Fruit fly (Drosophila melanogaster) whole organism, embryonic: ENCODE measurements around the gene mRpL46.

ENCODE experiments used
- Ada2b ChIP-seq: fragments of 200-800 bp; sonication (Bioruptor generic); IDR thresholded peaks from 2 replicates; pipeline ENCODE4 v1.3.6; 2022; ENCODE audit warnings: missing biosample characterization, missing genetic modification characterization
- Asciz ChIP-seq: fragments of 200-800 bp; sonication (Bioruptor generic); optimal IDR thresholded peaks from 2 replicates; lab custom pipeline; 2017; ENCODE audit warnings: missing biosample characterization, mild to moderate bottlenecking, missing genetic modification characterization, missing genetic modification reagents
- CG10147 ChIP-seq: fragments of 200-800 bp; sonication (Bioruptor generic); optimal IDR thresholded peaks from 2 replicates; lab custom pipeline; 2019; ENCODE audit warnings: missing biosample characterization, mild to moderate bottlenecking, missing genetic modification characterization, moderate library complexity
- CG10321 ChIP-seq: fragments of 200-800 bp; sonication (Bioruptor generic); IDR thresholded peaks from 2 replicates; pipeline ENCODE4 v1.3.6; 2022; ENCODE audit warnings: missing biosample characterization, missing genetic modification characterization
- CG11398 ChIP-seq: fragments of 200-800 bp; sonication (Bioruptor generic); optimal IDR thresholded peaks from 2 replicates; lab custom pipeline; 2016; ENCODE audit warnings: missing biosample characterization, missing genetic modification characterization
- CG11696 ChIP-seq: fragments of 200-800 bp; sonication (Bioruptor generic); IDR thresholded peaks from 2 replicates; pipeline ENCODE4 v1.3.6; 2022; ENCODE audit warnings: missing biosample characterization, missing genetic modification characterization
- CG17359 ChIP-seq: fragments of 200-800 bp; sonication (Bioruptor generic); optimal IDR thresholded peaks from 3 replicates; lab custom pipeline; 2018; ENCODE audit warnings: missing biosample characterization, mild to moderate bottlenecking, missing genetic modification characterization, moderate library complexity
- CG17912 ChIP-seq: fragments of 200-800 bp; sonication (Bioruptor generic); optimal IDR thresholded peaks from 2 replicates; lab custom pipeline; 2018; ENCODE audit warnings: missing biosample characterization, mild to moderate bottlenecking, missing genetic modification characterization
- CG18599 ChIP-seq: fragments of 200-800 bp; sonication (Bioruptor generic); optimal IDR thresholded peaks from 3 replicates; lab custom pipeline; 2017; ENCODE audit warnings: missing biosample characterization, missing genetic modification characterization, mild to moderate bottlenecking, moderate library complexity, missing genetic modification reagents
- CG2199 ChIP-seq: fragments of 200-800 bp; sonication (Bioruptor generic); IDR thresholded peaks from 3 replicates; pipeline ENCODE4 v1.3.6; 2022; ENCODE audit warnings: missing biosample characterization, missing genetic modification characterization
- CG32767 ChIP-seq: fragments of 200-800 bp; sonication (Bioruptor generic); IDR thresholded peaks from 2 replicates; pipeline ENCODE4 v1.3.6; 2022; ENCODE audit warnings: missing biosample characterization, missing genetic modification characterization
- CG32772 ChIP-seq: fragments of 200-800 bp; sonication (Bioruptor generic); IDR thresholded peaks from 2 replicates; pipeline ENCODE4 v1.3.6; 2022; ENCODE audit warnings: missing biosample characterization, missing genetic modification characterization
- CG5953 ChIP-seq: fragments of 200-800 bp; sonication (Bioruptor generic); IDR thresholded peaks from 2 replicates; pipeline ENCODE4 v1.3.6; 2022; ENCODE audit warnings: missing biosample characterization, missing genetic modification characterization
- CG6765 ChIP-seq: fragments of 200-800 bp; sonication (Bioruptor generic); optimal IDR thresholded peaks from 3 replicates; lab custom pipeline; 2017; ENCODE audit warnings: missing biosample characterization, mild to moderate bottlenecking, missing genetic modification characterization
- CG7372 ChIP-seq: fragments of 200-800 bp; sonication (Bioruptor generic); IDR thresholded peaks from 2 replicates; pipeline ENCODE4 v1.3.6; 2022; ENCODE audit warnings: missing biosample characterization, missing genetic modification characterization
- CG7556 ChIP-seq: fragments of 200-800 bp; sonication (Bioruptor generic); optimal IDR thresholded peaks from 2 replicates; lab custom pipeline; 2017; ENCODE audit warnings: missing biosample characterization, mild to moderate bottlenecking, missing genetic modification characterization
- CG7928 ChIP-seq: fragments of 200-800 bp; sonication (Bioruptor generic); optimal IDR thresholded peaks from 2 replicates; lab custom pipeline; 2017; ENCODE audit warnings: missing biosample characterization, mild to moderate bottlenecking, missing genetic modification characterization
- CG9932 ChIP-seq: fragments of 200-800 bp; sonication (Bioruptor generic); IDR thresholded peaks from 2 replicates; pipeline ENCODE4 v1.3.6; 2022; ENCODE audit warnings: missing biosample characterization, missing genetic modification characterization
- CrebB ChIP-seq: fragments of 200-800 bp; sonication (Bioruptor generic); optimal IDR thresholded peaks from 3 replicates; lab custom pipeline; 2018; ENCODE audit warnings: missing biosample characterization, mild to moderate bottlenecking, missing genetic modification characterization
- Dbx ChIP-seq: fragments of 200-800 bp; sonication (Bioruptor generic); IDR thresholded peaks from 3 replicates; pipeline ENCODE4 v1.3.6; 2022; ENCODE audit warnings: missing biosample characterization, missing genetic modification characterization
- Dref ChIP-seq: fragments of 200-800 bp; sonication (Bioruptor generic); IDR thresholded peaks from 2 replicates; pipeline ENCODE4 v1.3.6; 2022; ENCODE audit warnings: missing biosample characterization, missing genetic modification characterization
- HLH54F ChIP-seq: fragments of 200-800 bp; sonication (Bioruptor generic); optimal IDR thresholded peaks from 3 replicates; lab custom pipeline; 2016; ENCODE audit warnings: missing biosample characterization, missing genetic modification characterization
- Hey ChIP-seq: fragments of 200-800 bp; sonication (Bioruptor generic); optimal IDR thresholded peaks from 3 replicates; lab custom pipeline; 2018; ENCODE audit warnings: missing biosample characterization, mild to moderate bottlenecking, missing genetic modification characterization
- Med ChIP-seq: fragments of 200-800 bp; sonication (Bioruptor generic); peaks from one replicate; lab custom pipeline; 2016; ENCODE audit warnings: missing biosample characterization, missing genetic modification characterization, mild to moderate bottlenecking, inconsistent platforms, moderate library complexity
- Meics ChIP-seq: fragments of 200-800 bp; sonication (Bioruptor generic); optimal IDR thresholded peaks from 2 replicates; lab custom pipeline; 2017; ENCODE audit warnings: missing biosample characterization, mild to moderate bottlenecking, missing genetic modification characterization
- Nf-YB ChIP-seq: fragments of 200-800 bp; sonication (Bioruptor generic); optimal IDR thresholded peaks from 3 replicates; lab custom pipeline; 2019; ENCODE audit warnings: missing biosample characterization, mild to moderate bottlenecking, missing genetic modification characterization, moderate library complexity
- Rfx ChIP-seq: fragments of 200-800 bp; sonication (Bioruptor generic); IDR thresholded peaks from 2 replicates; pipeline ENCODE4 v1.3.6; 2022; ENCODE audit warnings: missing biosample characterization, missing genetic modification characterization
- Ssrp ChIP-seq: fragments of 200-800 bp; sonication (Bioruptor generic); optimal IDR thresholded peaks from 2 replicates; lab custom pipeline; 2018; ENCODE audit warnings: missing biosample characterization, mild to moderate bottlenecking, missing genetic modification characterization, moderate library complexity
- Stat92E ChIP-seq, 3 experiments: fragments of >200 bp in 2 of 3; fragments of 200-800 bp in 1 of 3; sonication (Bioruptor generic) in 1 of 3; optimal IDR thresholded peaks; 2 replicates each; lab custom pipeline; 2017 to 2019; ENCODE audit warnings: missing biosample characterization in 3 of 3, missing genetic modification characterization in 3 of 3, mild to moderate bottlenecking in 1 of 3, moderate library complexity in 1 of 3
- Tbp ChIP-seq: fragments of >200 bp; optimal IDR thresholded peaks from 2 replicates; lab custom pipeline; 2018; ENCODE audit warnings: missing biosample characterization, missing genetic modification characterization
- Vsx1 ChIP-seq: fragments of 200-800 bp; sonication (Bioruptor generic); optimal IDR thresholded peaks from 2 replicates; lab custom pipeline; 2017; ENCODE audit warnings: missing biosample characterization, mild to moderate bottlenecking, missing genetic modification characterization, missing genetic modification reagents
- bbx ChIP-seq: fragments of 200-800 bp; sonication (Bioruptor generic); IDR thresholded peaks from 2 replicates; pipeline ENCODE4 v1.3.6; 2022; ENCODE audit warnings: missing biosample characterization, missing genetic modification characterization; ENCODE audit not compliant: partially characterized antibody
- ci ChIP-seq: fragments of 200-800 bp; sonication (Bioruptor generic); IDR thresholded peaks from 3 replicates; pipeline ENCODE4 v1.3.6; 2022; ENCODE audit warnings: missing biosample characterization, missing genetic modification characterization
- exex ChIP-seq: fragments of 200-800 bp; sonication (Bioruptor generic); optimal IDR thresholded peaks from 4 replicates; lab custom pipeline; 2018; ENCODE audit warnings: missing biosample characterization, mild to moderate bottlenecking, missing genetic modification characterization, moderate library complexity
- ftz-f1 ChIP-seq: fragments of 200-800 bp; sonication (Bioruptor generic); optimal IDR thresholded peaks from 2 replicates; lab custom pipeline; 2016; ENCODE audit warnings: missing biosample characterization, missing genetic modification characterization
- grau ChIP-seq: fragments of 200-800 bp; optimal IDR thresholded peaks from 3 replicates; lab custom pipeline; 2019; ENCODE audit warnings: missing biosample characterization, mild to moderate bottlenecking, missing genetic modification characterization, moderate library complexity
- h ChIP-seq: fragments of >200 bp; optimal IDR thresholded peaks from 2 replicates; lab custom pipeline; 2017
- hkb ChIP-seq, 2 experiments: fragments of 200-800 bp in 1 of 2; fragments of >200 bp in 1 of 2; sonication (Bioruptor generic) in 1 of 2; IDR thresholded peaks in 1 of 2; optimal IDR thresholded peaks in 1 of 2; 2 replicates each; pipeline versions ENCODE4 v1.3.6 to Lab custom; 2017 to 2022; ENCODE audit warnings: missing biosample characterization in 1 of 2, missing genetic modification characterization in 1 of 2
- nerfin-1 ChIP-seq: fragments of 200-800 bp; sonication (Bioruptor generic); optimal IDR thresholded peaks from 3 replicates; lab custom pipeline; 2019; ENCODE audit warnings: missing biosample characterization, mild to moderate bottlenecking, missing genetic modification characterization, moderate library complexity
- nmo ChIP-seq: fragments of 200-800 bp; sonication (Bioruptor generic); optimal IDR thresholded peaks from 2 replicates; lab custom pipeline; 2018; ENCODE audit warnings: missing biosample characterization, mild to moderate bottlenecking, missing genetic modification characterization, moderate library complexity
- otp ChIP-seq: fragments of 200-800 bp; sonication (Bioruptor generic); IDR thresholded peaks from 3 replicates; pipeline ENCODE4, ENCODE4 v1.3.6; 2022; ENCODE audit warnings: missing biosample characterization, missing genetic modification characterization
- peb ChIP-seq: fragments of 200-800 bp; sonication (Bioruptor generic); IDR thresholded peaks from 2 replicates; pipeline ENCODE4 v1.3.6; 2022; ENCODE audit warnings: missing biosample characterization, missing genetic modification characterization
- pfk ChIP-seq: fragments of 200-800 bp; sonication (Bioruptor generic); optimal IDR thresholded peaks from 2 replicates; lab custom pipeline; 2018; ENCODE audit warnings: missing biosample characterization, mild to moderate bottlenecking, missing genetic modification characterization, moderate library complexity
- pum ChIP-seq: fragments of 200-800 bp; sonication (Bioruptor generic); optimal IDR thresholded peaks from 2 replicates; lab custom pipeline; 2016; ENCODE audit warnings: missing biosample characterization, missing genetic modification characterization
- sd ChIP-seq: fragments of 200-800 bp; sonication (Bioruptor generic); optimal IDR thresholded peaks from 3 replicates; lab custom pipeline; 2018; ENCODE audit warnings: missing biosample characterization, mild to moderate bottlenecking, missing genetic modification characterization, moderate library complexity
- sim ChIP-seq: fragments of 200-800 bp; sonication (Bioruptor generic); IDR thresholded peaks from 2 replicates; pipeline ENCODE4 v1.3.6; 2022; ENCODE audit warnings: missing biosample characterization, missing genetic modification characterization
- so ChIP-seq: fragments of 200-800 bp; sonication (Bioruptor generic); IDR thresholded peaks from 3 replicates; pipeline ENCODE4 v1.3.6; 2022; ENCODE audit warnings: missing biosample characterization, missing genetic modification characterization
- tll ChIP-seq, 2 experiments: fragments of 200-800 bp in 1 of 2; fragments of >200 bp in 1 of 2; sonication (Bioruptor generic) in 1 of 2; optimal IDR thresholded peaks; 2 replicates each; lab custom pipeline; 2017 to 2019; ENCODE audit warnings: missing biosample characterization in 2 of 2, missing genetic modification characterization in 2 of 2, mild to moderate bottlenecking in 1 of 2, moderate library complexity in 1 of 2

mRpL46 gene

DNA sequence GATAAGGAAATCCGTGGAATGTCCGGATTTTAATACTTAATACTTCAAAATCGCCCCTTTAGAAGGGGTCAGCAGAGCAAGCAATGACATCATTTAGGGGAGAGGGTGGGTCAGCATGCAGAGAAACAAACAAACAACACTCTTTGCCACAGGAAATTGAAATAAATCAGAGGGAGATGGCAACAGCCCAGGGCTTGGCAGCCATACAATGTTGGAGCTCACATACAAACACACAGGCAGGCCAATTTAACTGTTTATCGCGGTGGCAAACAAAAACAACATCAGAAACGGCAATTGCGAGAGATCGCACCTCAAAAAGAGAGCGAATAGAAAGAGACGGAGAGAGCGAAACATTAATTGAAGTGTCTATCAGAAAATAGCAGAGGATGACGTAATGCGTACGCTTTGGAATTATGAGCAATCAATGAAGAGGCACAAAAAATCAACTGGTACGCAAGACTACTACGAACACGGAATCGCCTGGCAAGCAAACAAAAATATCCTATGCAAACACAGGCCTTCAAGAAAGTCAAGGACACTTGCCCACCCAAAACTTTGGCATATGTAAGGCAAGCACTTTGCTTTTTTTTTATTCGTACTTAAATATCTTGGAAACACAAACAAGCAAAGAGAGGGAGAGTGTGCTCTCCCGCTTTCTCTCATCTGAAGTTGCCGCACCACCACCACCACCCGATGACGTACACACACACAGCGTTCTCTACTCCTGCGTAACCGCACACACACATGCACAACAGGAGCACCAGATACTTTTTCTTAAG, 17.1 kb downstream of the mRpL46 start (continued):
- no peak for TF ChIP-seq CG7556 (GFP tag; lab: Kevin White, UChicago)
- no peak for TF ChIP-seq Stat92E (GFP tag; optimal IDR thresholded peaks at IDR 0.05; lab: Kevin White, UChicago)
- 0 out of 2 replicates have a peak, but pooled peaks have one; percentile 20 for TF ChIP-seq sim (GFP tag; lab: Robert Waterston, UW)
- TF ChIP-seq ftz-f1 (GFP tag; lab: Kevin White, UChicago): peak; percentile 54
- TF ChIP-seq CG18599 (GFP tag; lab: Kevin White, UChicago): peak; percentile 50
- TF ChIP-seq pfk (GFP tag; lab: Kevin White, UChicago): peak; percentile 43
- TF ChIP-seq hkb (optimal IDR thresholded peaks at IDR 0.05; lab: Kevin White, UChicago): no peak
- TF ChIP-seq hkb (GFP tag; IDR thresholded peaks at IDR 0.05; lab: Robert Waterston, UW): peak; percentile 34; the same call in 1 of the 2 replicates
- peak; percentile 91 for TF ChIP-seq sd
- TF ChIP-seq Meics (GFP tag; lab: Kevin White, UChicago): peak; percentile 45
- peak; percentile 23 for TF ChIP-seq Nf-YB (GFP tag; lab: Kevin White, UChicago)
- TF ChIP-seq peb (GFP tag; lab: Robert Waterston, UW): no peak
- TF ChIP-seq Dbx: peak; percentile 61; the same call in 1 of the 3 replicates
- peak; percentile 66 for TF ChIP-seq CG6765 (GFP tag; lab: Kevin White, UChicago)
- peak; percentile 35; the same call in 1 of the 2 replicates for TF ChIP-seq bbx
- TF ChIP-seq CG10321 (GFP tag; lab: Robert Waterston, UW): peak; percentile 79
- no peak for TF ChIP-seq CG5953
- TF ChIP-seq CG10147 (GFP tag; lab: Kevin White, UChicago): no peak
- TF ChIP-seq Asciz (GFP tag; lab: Kevin White, UChicago): no peak
- TF ChIP-seq Vsx1 (GFP tag; lab: Kevin White, UChicago): peak; percentile 95
- peak; percentile 92 for TF ChIP-seq exex (tag; lab: Kevin White, UChicago)
- TF ChIP-seq Med (GFP tag; lab: Kevin White, UChicago): peak; percentile 88
- no peak for TF ChIP-seq Ada2b (GFP tag; lab: Robert Waterston, UW)
- peak; percentile 82 for TF ChIP-seq CG17912 (GFP tag; lab: Kevin White, UChicago)
- peak; percentile 59; the same call in 1 of the 3 replicates for TF ChIP-seq so (GFP tag; lab: Robert Waterston, UW)
- TF ChIP-seq CG7372 (GFP tag; lab: Robert Waterston, UW): 0 out of 2 replicates have a peak, but pooled peaks have one; percentile 13
- TF ChIP-seq Ssrp (tag; lab: Kevin White, UChicago): no peak
- peak; percentile 49 for TF ChIP-seq Hey (tag; lab: Kevin White, UChicago)
- TF ChIP-seq CG11398 (GFP tag; lab: Kevin White, UChicago): peak; percentile 27
- peak; percentile 17 for TF ChIP-seq nmo (GFP tag; lab: Kevin White, UChicago)
- 0 out of 2 replicates have a peak, but pooled peaks have one; percentile 16 for TF ChIP-seq CG11696 (GFP tag; lab: Robert Waterston, UW)
- TF ChIP-seq HLH54F (GFP tag; lab: Kevin White, UChicago): no peak
- TF ChIP-seq CG2199 (GFP tag; lab: Robert Waterston, UW): peak; percentile 41; the same call in 2 of the 3 replicates
- no peak for TF ChIP-seq CG32772 (GFP tag; lab: Robert Waterston, UW)
- TF ChIP-seq h (lab: Kevin White, UChicago): no peak
- no peak for TF ChIP-seq pum (GFP tag; lab: Kevin White, UChicago)
- TF ChIP-seq CG7928 (GFP tag; lab: Kevin White, UChicago): peak; percentile 73
- TF ChIP-seq Dref (GFP tag; lab: Robert Waterston, UW): 0 out of 2 replicates have a peak, but pooled peaks have one; percentile 35
- peak; percentile 50; the same call in 1 of the 2 replicates for TF ChIP-seq CG9932 (GFP tag; lab: Robert Waterston, UW)
- peak; percentile 3 for TF ChIP-seq grau (tag; lab: Kevin White, UChicago)
- peak; percentile 84 for TF ChIP-seq nerfin-1 (tag; lab: Kevin White, UChicago)
- TF ChIP-seq ci (GFP tag; lab: Robert Waterston, UW): peak; percentile 80
- peak; percentile 57; the same call in 1 of the 3 replicates for TF ChIP-seq otp (GFP tag; lab: Robert Waterston, UW)
- no peak for TF ChIP-seq Tbp (GFP tag; lab: Kevin White, UChicago)
- TF ChIP-seq CG32767 (GFP tag; lab: Robert Waterston, UW): peak; percentile 11; the same call in 1 of the 2 replicates
- peak in 1 of 2 experiments; percentile 16 for TF ChIP-seq tll (GFP tag; optimal IDR thresholded peaks at IDR 0.05; lab: Kevin White, UChicago)
- TF ChIP-seq CrebB (tag; lab: Kevin White, UChicago): peak; percentile 47
- peak; percentile 37 for TF ChIP-seq CG17359
- TF ChIP-seq Rfx: peak; percentile 56; the same call in 1 of the 2 replicates
